Fruit fly (Drosophila melanogaster): Measurements from ENCODE around the gene CG34150.

The CG34150 gene

DNA sequence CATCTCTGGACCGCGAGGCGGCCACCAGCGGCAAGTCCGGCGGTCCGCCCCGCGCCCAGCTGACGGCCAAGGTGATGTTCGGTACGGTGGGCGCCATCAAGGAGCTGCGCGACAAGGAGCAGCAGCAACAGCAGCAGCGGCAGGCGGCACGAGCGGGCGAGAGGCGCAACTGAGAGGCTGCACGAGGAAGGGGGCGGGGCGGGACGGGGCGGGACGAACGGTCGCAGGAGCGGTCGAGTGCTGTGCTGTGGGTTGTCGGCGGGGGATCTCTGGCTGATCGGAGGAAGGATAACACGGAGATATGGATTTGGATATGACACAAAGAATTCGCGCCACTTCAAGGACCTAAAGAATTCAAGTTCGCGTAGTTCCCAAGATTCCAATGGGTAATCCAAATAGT lies 44.5 kb upstream of the CG34150 start (continued):
- TF ChIP-seq ro (GFP tag; IDR thresholded peaks at IDR 0.05) (no peak), odd (GFP tag; optimal IDR thresholded peaks at IDR 0.05) (no peak), CG34422 (GFP tag; IDR thresholded peaks at IDR 0.05) (no peak)

DNA sequence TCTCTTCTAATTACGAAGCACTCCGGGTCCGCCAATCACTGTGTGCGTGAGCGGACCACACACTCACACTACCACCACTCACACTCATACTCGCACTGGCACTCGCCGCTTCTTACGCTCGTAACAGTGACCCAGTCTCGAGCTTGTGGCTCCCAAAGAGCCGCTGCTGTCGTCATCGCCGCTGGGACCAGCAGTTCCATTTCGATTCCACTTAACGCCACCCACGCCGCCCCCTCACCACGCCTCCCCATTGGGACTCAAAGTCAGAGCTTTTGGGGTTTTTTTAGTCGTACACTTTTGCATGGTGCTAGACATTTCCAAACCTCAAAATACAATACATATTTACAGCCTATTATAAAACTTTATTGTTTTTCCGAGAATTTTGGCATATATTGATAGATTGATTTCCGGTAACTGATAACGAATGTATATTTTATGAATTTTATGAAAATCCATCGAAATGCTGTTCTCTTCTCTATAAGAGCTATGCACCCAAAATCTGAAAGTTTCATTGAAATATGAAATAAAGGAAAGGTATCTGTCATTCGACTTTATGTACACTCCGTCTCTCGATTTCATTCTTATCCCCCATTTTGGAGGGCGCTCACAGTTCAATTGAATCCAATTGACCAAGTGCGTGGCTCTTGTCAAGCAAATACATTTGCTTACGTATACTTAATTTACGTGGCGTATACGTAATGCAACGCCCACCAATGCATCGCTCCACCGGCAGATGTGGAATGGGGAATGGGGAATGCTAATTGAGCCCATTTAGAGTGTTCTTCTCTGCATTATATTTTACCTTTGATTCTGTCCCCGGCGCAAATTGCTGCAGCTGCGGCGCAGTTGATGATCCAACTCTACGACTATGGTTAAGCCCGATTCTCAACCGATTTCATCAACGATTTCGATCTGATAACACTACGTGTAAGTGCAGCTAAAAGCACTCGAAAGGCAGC lies 42.5 kb upstream of the CG34150 start, which contains the start of gene CG42331:
TSS of gene CG42331 (plus strand) at position 909 of the 959 bp plus-strand sequence.
- no peak for TF ChIP-seq p53 (GFP tag; optimal IDR thresholded peaks at IDR 0.05)
- peak; percentile 23 for TF ChIP-seq CG2116 (GFP tag; optimal IDR thresholded peaks at IDR 0.05)
- TF ChIP-seq odd (GFP tag; optimal IDR thresholded peaks at IDR 0.05), result peak; percentile 24
- TF ChIP-seq knrl (GFP tag; IDR thresholded peaks at IDR 0.05; ENCODE audit: partially characterized antibody), result no peak
- TF ChIP-seq CG4282 (GFP tag; optimal IDR thresholded peaks at IDR 0.05), result no peak
- TF ChIP-seq psq (GFP tag; optimal IDR thresholded peaks at IDR 0.05), result peak; percentile 6
- peak; percentile 14 for TF ChIP-seq CG11723 (GFP tag; optimal IDR thresholded peaks at IDR 0.05)
- peak; percentile 27 for TF ChIP-seq caup (GFP tag; optimal IDR thresholded peaks at IDR 0.05; ENCODE audit: severe bottlenecking)
- no peak for TF ChIP-seq da (GFP tag; optimal IDR thresholded peaks at IDR 0.05)
- no peak for TF ChIP-seq CG4854 (GFP tag; optimal IDR thresholded peaks at IDR 0.05)
- TF ChIP-seq Dll (GFP tag; IDR thresholded peaks at IDR 0.05; ENCODE audit: partially characterized antibody), result no peak
- TF ChIP-seq pzg (GFP tag; optimal IDR thresholded peaks at IDR 0.05), result no peak
- no peak for TF ChIP-seq CG9797 (GFP tag; optimal IDR thresholded peaks at IDR 0.05)
- TF ChIP-seq zfh2 (GFP tag; optimal IDR thresholded peaks at IDR 0.05), result peak; percentile 28
- no peak for TF ChIP-seq repo (GFP tag; optimal IDR thresholded peaks at IDR 0.05)
- no peak for TF ChIP-seq MTF-1 (GFP tag; optimal IDR thresholded peaks at IDR 0.05; ENCODE audit: borderline replicate concordance)
- peak; percentile 69 for TF ChIP-seq CG17361 (GFP tag; IDR thresholded peaks at IDR 0.05)
- peak; percentile 27 for TF ChIP-seq Max (GFP tag; optimal IDR thresholded peaks at IDR 0.05)
- TF ChIP-seq CG13624 (GFP tag; optimal IDR thresholded peaks at IDR 0.05), result peak; percentile 63
- TF ChIP-seq CG7357 (GFP tag; IDR thresholded peaks at IDR 0.05), result no peak
- TF ChIP-seq Jarid2 (GFP tag; optimal IDR thresholded peaks at IDR 0.05), result no peak
- TF ChIP-seq lab (GFP tag; optimal IDR thresholded peaks at IDR 0.05), result peak; percentile 78
- no peak for TF ChIP-seq lola (GFP tag; optimal IDR thresholded peaks at IDR 0.05)
- no peak for TF ChIP-seq CG13123 (GFP tag; optimal IDR thresholded peaks at IDR 0.05)
- TF ChIP-seq dmrt99B (tag; optimal IDR thresholded peaks at IDR 0.05), result peak; percentile 84
- TF ChIP-seq CG1529 (GFP tag; optimal IDR thresholded peaks at IDR 0.05), result no peak
- TF ChIP-seq CG17328 (GFP tag; IDR thresholded peaks at IDR 0.05), result no peak
- no peak for TF ChIP-seq wek (GFP tag; optimal IDR thresholded peaks at IDR 0.05)
- TF ChIP-seq D19B (GFP tag; optimal IDR thresholded peaks at IDR 0.05), result peak; percentile 61
- TF ChIP-seq jing (GFP tag; optimal IDR thresholded peaks at IDR 0.05), result peak; percentile 26
- TF ChIP-seq Nf-YB (GFP tag; optimal IDR thresholded peaks at IDR 0.05), result peak; percentile 29
- no peak for TF ChIP-seq pros (GFP tag; optimal IDR thresholded peaks at IDR 0.05)
- TF ChIP-seq CG17612 (GFP tag; IDR thresholded peaks at IDR 0.05), result no peak
- peak; percentile 26 for TF ChIP-seq CG30431 (GFP tag; optimal IDR thresholded peaks at IDR 0.05)
- no peak for TF ChIP-seq CG18476 (GFP tag; optimal IDR thresholded peaks at IDR 0.05)
- TF ChIP-seq Aef1 (GFP tag; IDR thresholded peaks at IDR 0.05), result peak; percentile 55; the same call in 2 of the 3 replicates
- TF ChIP-seq CrebB (tag; optimal IDR thresholded peaks at IDR 0.05), result no peak
- TF ChIP-seq Hand (GFP tag; optimal IDR thresholded peaks at IDR 0.05), result peak; percentile 28
- TF ChIP-seq Nf-YC (tag; optimal IDR thresholded peaks at IDR 0.05), result peak; percentile 65
- TF ChIP-seq CG9727 (GFP tag; optimal IDR thresholded peaks at IDR 0.05), result peak; percentile 55
- TF ChIP-seq CkIIα-i1 (GFP tag; IDR thresholded peaks at IDR 0.05), result no peak
- peak; percentile 52 for TF ChIP-seq slp2 (GFP tag; optimal IDR thresholded peaks at IDR 0.05)
- TF ChIP-seq tin (GFP tag; optimal IDR thresholded peaks at IDR 0.05), result peak; percentile 2
- peak; percentile 51 for TF ChIP-seq CG1792 (GFP tag; optimal IDR thresholded peaks at IDR 0.05)

All from whole organism, embryonic.